Fruit fly (Drosophila melanogaster): Measurements from ENCODE around the gene CG12581.
A peak's percentile ranks its signal among the peaks of the same experiment; 100 is the strongest.
"Not testable (repeated sequence)": the region's sequence is repeated elsewhere in the genome, so short reads cannot be mapped to it uniquely, and the experiment has no call there.

The CG12581 gene

dm6 chr3R:4174470-4174869, at the start of gene CG12581:
Gene CG12581, plus strand, starts transcription at chr3R:4174632.
- TF ChIP-seq tj (GFP tag; optimal IDR thresholded peaks at IDR 0.05) (no peak), CG33017 (tag; optimal IDR thresholded peaks at IDR 0.05) (no peak), Hr96 (GFP tag; optimal IDR thresholded peaks at IDR 0.05) (no peak), pad (GFP tag; optimal IDR thresholded peaks at IDR 0.05) (peak; percentile 64), CG5204 (GFP tag; optimal IDR thresholded peaks at IDR 0.05) (no peak), CG1620 (GFP tag; optimal IDR thresholded peaks at IDR 0.05) (no peak), CG11617 (GFP tag; optimal IDR thresholded peaks at IDR 0.05) (no peak)

- not testable (repeated sequence) for TF ChIP-seq CG11617, CG7045, Mnt (GFP tag; optimal IDR thresholded peaks at IDR 0.05)
Observed at dm6 chr3R:4126142-4126541, 48.3 kb upstream of the CG12581 start, which contains the start of gene Gfat1. Gene Gfat1, plus strand, starts transcription at chr3R:4126442.

- peak; percentile 65 for TF ChIP-seq kay (GFP tag; ENCODE audit: borderline replicate concordance)
- TF ChIP-seq toe (GFP tag; optimal IDR thresholded peaks at IDR 0.05): no peak
Observed at dm6 chr3R:4127505-4127904, 46.9 kb upstream of the CG12581 start.

- no peak for TF ChIP-seq bab1 (GFP tag; optimal IDR thresholded peaks at IDR 0.05)
- no peak for TF ChIP-seq CG14711 (tag; optimal IDR thresholded peaks at IDR 0.05)
- no peak for TF ChIP-seq CG7101 (tag; optimal IDR thresholded peaks at IDR 0.05)
- no peak for TF ChIP-seq Mnt (GFP tag; optimal IDR thresholded peaks at IDR 0.05)
- no peak for TF ChIP-seq CG7045 (GFP tag; optimal IDR thresholded peaks at IDR 0.05)
- TF ChIP-seq toe (GFP tag; optimal IDR thresholded peaks at IDR 0.05): no peak
- no peak for TF ChIP-seq Hr96 (GFP tag; optimal IDR thresholded peaks at IDR 0.05)
- no peak for TF ChIP-seq CG12768 (GFP tag; optimal IDR thresholded peaks at IDR 0.05)
- TF ChIP-seq kay (GFP tag; ENCODE audit: borderline replicate concordance): no peak
- TF ChIP-seq Clk (GFP tag; optimal IDR thresholded peaks at IDR 0.05): no peak
Observed at dm6 chr3R:4128337-4128736, 46.1 kb upstream of the CG12581 start.

- no peak for TF ChIP-seq CG7101 (tag; optimal IDR thresholded peaks at IDR 0.05)
- no peak for TF ChIP-seq ovo (GFP tag; optimal IDR thresholded peaks at IDR 0.05)
- TF ChIP-seq bab1 (GFP tag; optimal IDR thresholded peaks at IDR 0.05): no peak
- no peak for TF ChIP-seq cic (GFP tag; optimal IDR thresholded peaks at IDR 0.05)
- no peak for TF ChIP-seq CG5204 (GFP tag; optimal IDR thresholded peaks at IDR 0.05)
- no peak for TF ChIP-seq Mnt (GFP tag; optimal IDR thresholded peaks at IDR 0.05)
- TF ChIP-seq CG14711 (tag; optimal IDR thresholded peaks at IDR 0.05): no peak
- no peak for TF ChIP-seq cnc (optimal IDR thresholded peaks at IDR 0.05)
- TF ChIP-seq CG12768 (GFP tag; optimal IDR thresholded peaks at IDR 0.05): no peak
- TF ChIP-seq toe (GFP tag; optimal IDR thresholded peaks at IDR 0.05): no peak
- TF ChIP-seq CG11617 (GFP tag; optimal IDR thresholded peaks at IDR 0.05): no peak
- no peak for TF ChIP-seq Crg-1 (GFP tag; optimal IDR thresholded peaks at IDR 0.05)
- TF ChIP-seq kay (GFP tag; ENCODE audit: borderline replicate concordance): no peak
- TF ChIP-seq Clk (GFP tag; optimal IDR thresholded peaks at IDR 0.05): no peak
- TF ChIP-seq CG7045 (GFP tag; optimal IDR thresholded peaks at IDR 0.05): no peak
- TF ChIP-seq CG33017 (tag; optimal IDR thresholded peaks at IDR 0.05): no peak
- TF ChIP-seq Hr96 (GFP tag; optimal IDR thresholded peaks at IDR 0.05): no peak
- no peak for TF ChIP-seq pad (GFP tag; optimal IDR thresholded peaks at IDR 0.05)
Observed at dm6 chr3R:4130281-4130863, 44.1 kb upstream of the CG12581 start.

- TF ChIP-seq CG1620 (GFP tag; optimal IDR thresholded peaks at IDR 0.05): no peak
- TF ChIP-seq bab1 (GFP tag; optimal IDR thresholded peaks at IDR 0.05): no peak
- no peak for TF ChIP-seq Clk (GFP tag; optimal IDR thresholded peaks at IDR 0.05)
- TF ChIP-seq CG7101 (tag; optimal IDR thresholded peaks at IDR 0.05): no peak
- TF ChIP-seq cic (GFP tag; optimal IDR thresholded peaks at IDR 0.05): no peak
- TF ChIP-seq Hr96 (GFP tag; optimal IDR thresholded peaks at IDR 0.05): no peak
- TF ChIP-seq CG14711 (tag; optimal IDR thresholded peaks at IDR 0.05): no peak
- no peak for TF ChIP-seq toe (GFP tag; optimal IDR thresholded peaks at IDR 0.05)
- TF ChIP-seq CG12768 (GFP tag; optimal IDR thresholded peaks at IDR 0.05): no peak
- no peak for TF ChIP-seq Mnt (GFP tag; optimal IDR thresholded peaks at IDR 0.05)
- no peak for TF ChIP-seq kay (GFP tag; ENCODE audit: borderline replicate concordance)
Observed at dm6 chr3R:4162135-4162534, 12.3 kb upstream of the CG12581 start, which contains the start of gene CG40198. Gene CG40198, minus strand, starts transcription at chr3R:4162235.

- TF ChIP-seq CG7101 (tag; optimal IDR thresholded peaks at IDR 0.05) (no peak), Mnt (GFP tag; optimal IDR thresholded peaks at IDR 0.05) (no peak), tj (GFP tag; optimal IDR thresholded peaks at IDR 0.05) (peak; percentile 95), kay (GFP tag; ENCODE audit: borderline replicate concordance) (no peak), CG33017 (tag; optimal IDR thresholded peaks at IDR 0.05) (no peak)
Observed at dm6 chr3R:4174975-4175374, 543 bp downstream of the CG12581 start.

- TF ChIP-seq Crg-1 (GFP tag; optimal IDR thresholded peaks at IDR 0.05) (no peak), cnc (optimal IDR thresholded peaks at IDR 0.05) (no peak), CG1620 (GFP tag; optimal IDR thresholded peaks at IDR 0.05) (no peak), CG14711 (tag; optimal IDR thresholded peaks at IDR 0.05) (no peak), Mnt (GFP tag; optimal IDR thresholded peaks at IDR 0.05) (no peak), pad (GFP tag; optimal IDR thresholded peaks at IDR 0.05) (no peak), kay (GFP tag; ENCODE audit: borderline replicate concordance) (no peak), bab1 (GFP tag; optimal IDR thresholded peaks at IDR 0.05) (no peak), cic (GFP tag; optimal IDR thresholded peaks at IDR 0.05) (no peak), CG7045 (GFP tag; optimal IDR thresholded peaks at IDR 0.05) (no peak), Hr96 (GFP tag; optimal IDR thresholded peaks at IDR 0.05) (no peak), CG7101 (tag; optimal IDR thresholded peaks at IDR 0.05) (no peak), CG33017 (tag; optimal IDR thresholded peaks at IDR 0.05) (no peak), CG12768 (GFP tag; optimal IDR thresholded peaks at IDR 0.05) (no peak), CG5204 (GFP tag; optimal IDR thresholded peaks at IDR 0.05) (no peak), tj (GFP tag; optimal IDR thresholded peaks at IDR 0.05) (no peak), ovo (GFP tag; optimal IDR thresholded peaks at IDR 0.05) (no peak), CG11617 (GFP tag; optimal IDR thresholded peaks at IDR 0.05) (no peak), toe (GFP tag; optimal IDR thresholded peaks at IDR 0.05) (no peak), Clk (GFP tag; optimal IDR thresholded peaks at IDR 0.05) (no peak)
Observed at dm6 chr3R:4176728-4177127, 2.3 kb downstream of the CG12581 start.
